Worm (Caenorhabditis elegans) whole organism, early embryonic: Measurements from ENCODE around the gene Y60A9A.1.

ENCODE experiments used
- ama-1 ChIP-seq: fragments of 150-350 bp; optimal IDR thresholded peaks from 2 replicates; lab custom pipeline; 2014
- ceh-36 ChIP-seq: sonication (generic microtip); optimal IDR thresholded peaks from 2 replicates; lab custom pipeline; 2016; ENCODE audit warnings: missing genetic modification characterization, inconsistent platforms, missing compliant biosample characterization
- ets-7 ChIP-seq: sonication (generic microtip); optimal IDR thresholded peaks from 2 replicates; lab custom pipeline; 2016; ENCODE audit warnings: missing genotype, missing genetic modification characterization, missing compliant biosample characterization
- hmbx-1 ChIP-seq: sonication (generic microtip); optimal IDR thresholded peaks from 2 replicates; lab custom pipeline; 2016; ENCODE audit warnings: mild to moderate bottlenecking, missing genetic modification characterization, missing compliant biosample characterization
- hmg-4 ChIP-seq: fragments of 200-800 bp; sonication (Bioruptor generic); optimal IDR thresholded peaks from 2 replicates; lab custom pipeline; 2018; ENCODE audit warnings: mild to moderate bottlenecking, missing genetic modification characterization, missing compliant biosample characterization
- hnd-1 ChIP-seq: sonication (generic microtip); optimal IDR thresholded peaks from 2 replicates; lab custom pipeline; 2016; ENCODE audit warnings: missing genetic modification characterization, missing compliant biosample characterization
- pes-1 ChIP-seq: fragments of 200-800 bp; sonication (Bioruptor generic); IDR thresholded peaks from 2 replicates; pipeline ENCODE4 v1.3.6; 2022; ENCODE audit warnings: missing genetic modification reagents, missing genetic modification characterization, missing compliant biosample characterization
- sea-1 ChIP-seq: fragments of 200-800 bp; sonication (Bioruptor generic); conservative IDR thresholded peaks from 2 replicates; pipeline ENCODE4 v1.3.6; 2022; ENCODE audit warnings: missing genetic modification characterization, missing compliant biosample characterization
- tbx-11 ChIP-seq: fragments of 200-800 bp; sonication (Bioruptor generic); IDR thresholded peaks from 2 replicates; pipeline ENCODE4 v1.3.6; 2022; ENCODE audit warnings: missing genetic modification characterization, missing compliant biosample characterization
- tbx-37 ChIP-seq: fragments of 200-800 bp; sonication (Bioruptor generic); conservative IDR thresholded peaks from 2 replicates; pipeline ENCODE4 v1.3.6; 2022; ENCODE audit warnings: missing genetic modification reagents, missing genetic modification characterization, missing compliant biosample characterization

- TF ChIP-seq ama-1 (lab: Kevin White, UChicago) (no peak), ets-7 (no peak), pes-1 (GFP tag; lab: Robert Waterston, UW) (no peak), hmg-4 (GFP tag; lab: Kevin White, UChicago) (no peak), tbx-37 (GFP tag; lab: Robert Waterston, UW) (no peak), hnd-1 (tag; lab: Kevin White, UChicago) (no peak), hmbx-1 (tag; lab: Kevin White, UChicago) (no peak), ceh-36 (tag; lab: Kevin White, UChicago) (no peak), sea-1 (GFP tag; lab: Robert Waterston, UW) (no peak), tbx-11 (GFP tag; lab: Robert Waterston, UW) (no peak)
Observed at ce11 chrX:14338896-14339295, 38.2 kb downstream of the Y60A9A.1 start.
